Worm (Caenorhabditis elegans) whole organism, late embryonic: Measurements from ENCODE around the gene ulp-3.

Experiments
- K09A11.1 ChIP-seq: sonication (generic microtip); optimal IDR thresholded peaks from 2 replicates; lab custom pipeline; 2017; ENCODE audit warnings: antibody characterized with exemption, mild to moderate bottlenecking, missing genetic modification characterization, missing compliant biosample characterization; ENCODE audit not compliant: insufficient read depth
- ceh-14 ChIP-seq: sonication (generic microtip); optimal IDR thresholded peaks from 2 replicates; lab custom pipeline; 2016; ENCODE audit warnings: missing genotype, missing genetic modification characterization, missing compliant biosample characterization
- ceh-22 ChIP-seq: sonication (generic microtip); optimal IDR thresholded peaks from 2 replicates; lab custom pipeline; 2017; ENCODE audit warnings: missing biosample characterization, missing genetic modification characterization
- ceh-30 ChIP-seq: fragments of 150-350 bp; optimal IDR thresholded peaks from 2 replicates; lab custom pipeline; 2014; ENCODE audit warnings: missing biosample characterization, missing genetic modification characterization
- ceh-45 ChIP-seq: fragments of 200-800 bp; sonication (Bioruptor generic); IDR thresholded peaks from 2 replicates; pipeline ENCODE4 v1.3.6; 2022; ENCODE audit warnings: missing genetic modification reagents, missing genetic modification characterization, missing compliant biosample characterization
- ceh-6 ChIP-seq: fragments of 200-800 bp; sonication (Bioruptor generic); optimal IDR thresholded peaks from 2 replicates; lab custom pipeline; 2018; ENCODE audit warnings: mild to moderate bottlenecking, missing genetic modification characterization, missing compliant biosample characterization
- che-1 ChIP-seq: sonication (generic microtip); optimal IDR thresholded peaks from 2 replicates; lab custom pipeline; 2016; ENCODE audit warnings: mild to moderate bottlenecking, missing genetic modification characterization, missing compliant biosample characterization
- hlh-30 ChIP-seq: sonication (generic microtip); optimal IDR thresholded peaks from 2 replicates; lab custom pipeline; 2017; ENCODE audit warnings: antibody characterized with exemption, missing genetic modification characterization, missing compliant biosample characterization; ENCODE audit not compliant: insufficient read depth
- hlh-8 ChIP-seq: sonication (generic microtip); optimal IDR thresholded peaks from 2 replicates; lab custom pipeline; 2016; ENCODE audit warnings: missing genotype, missing genetic modification characterization, missing compliant biosample characterization
- nfya-1 ChIP-seq: sonication (generic microtip); optimal IDR thresholded peaks from 2 replicates; lab custom pipeline; 2017; ENCODE audit warnings: missing genetic modification characterization, mild to moderate bottlenecking, missing compliant biosample characterization, antibody characterized with exemption, moderate library complexity
- nhr-11 ChIP-seq: fragments of 150-350 bp; optimal IDR thresholded peaks from 2 replicates; lab custom pipeline; 2014; ENCODE audit warnings: missing biosample characterization, missing genetic modification characterization
- pros-1 ChIP-seq: fragments of 150-350 bp; optimal IDR thresholded peaks from 2 replicates; lab custom pipeline; 2014; ENCODE audit warnings: missing biosample characterization, missing genetic modification reagents, missing genetic modification characterization
- tbx-2 ChIP-seq: sonication (generic microtip); optimal IDR thresholded peaks from 2 replicates; lab custom pipeline; 2016; ENCODE audit warnings: missing genetic modification characterization, missing compliant biosample characterization

- no peak for TF ChIP-seq hlh-8 (tag; lab: Kevin White, UChicago)
- no peak for TF ChIP-seq tbx-2 (tag; lab: Kevin White, UChicago)
- no peak for TF ChIP-seq hlh-30 (tag; lab: Kevin White, UChicago)
- TF ChIP-seq ceh-14 (tag; lab: Kevin White, UChicago): no peak
- TF ChIP-seq ceh-30: no peak
- no peak for TF ChIP-seq pros-1 (tag; lab: Kevin White, UChicago)
- TF ChIP-seq nhr-11: no peak
- TF ChIP-seq K09A11.1 (tag; lab: Kevin White, UChicago): no peak
- TF ChIP-seq ceh-22: no peak
- TF ChIP-seq nfya-1 (tag; lab: Kevin White, UChicago): no peak
- TF ChIP-seq ceh-45: no peak
- no peak for TF ChIP-seq che-1 (tag; lab: Kevin White, UChicago)
- TF ChIP-seq ceh-6 (GFP tag; lab: Kevin White, UChicago): no peak
Observed at ce11 chrIV:2008920-2009319, 45.5 kb downstream of the ulp-3 start.
